Worm (Caenorhabditis elegans): ENCODE measurements around the gene ZC317.7.

Gene ZC317.7

DNA sequence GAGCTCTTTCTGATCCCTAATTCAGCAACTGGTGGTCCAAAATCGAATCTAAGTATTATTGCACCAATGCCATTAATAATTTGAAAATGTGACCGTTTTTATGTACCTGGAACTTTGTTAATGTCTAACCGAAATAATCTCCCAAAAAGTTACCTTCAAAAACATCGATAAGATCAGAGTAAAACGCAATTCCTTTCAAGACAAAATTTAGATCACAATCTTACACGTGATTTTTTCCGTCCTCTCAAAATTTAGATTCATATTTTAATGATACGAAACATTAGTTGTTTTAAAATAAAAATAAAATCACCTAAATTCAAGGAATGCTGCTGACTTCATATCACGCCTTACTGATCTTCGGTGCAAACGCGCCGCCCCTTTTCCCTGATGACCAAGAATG, 44.5 kb downstream of the ZC317.7 start:
- no peak for TF ChIP-seq nhr-237 (tag; optimal IDR thresholded peaks at IDR 0.05)
- no peak for TF ChIP-seq mab-5 (tag; optimal IDR thresholded peaks at IDR 0.05)
- no peak for TF ChIP-seq pha-4 (tag; optimal IDR thresholded peaks at IDR 0.05)
- TF ChIP-seq nhr-28 (tag; optimal IDR thresholded peaks at IDR 0.05) = no peak
- no peak for TF ChIP-seq mep-1 (tag; optimal IDR thresholded peaks at IDR 0.05)
- TF ChIP-seq ztf-11 (tag; optimal IDR thresholded peaks at IDR 0.05) = no peak
- TF ChIP-seq cnd-1 (tag; optimal IDR thresholded peaks at IDR 0.05) = no peak
- TF ChIP-seq elt-1 (tag; optimal IDR thresholded peaks at IDR 0.05; ENCODE audit: borderline replicate concordance, insufficient read depth) = no peak
- TF ChIP-seq nhr-76 (tag; optimal IDR thresholded peaks at IDR 0.05) = no peak
- no peak for TF ChIP-seq snpc-4 (tag; optimal IDR thresholded peaks at IDR 0.05)
- no peak for TF ChIP-seq hlh-1 (tag; optimal IDR thresholded peaks at IDR 0.05)
- TF ChIP-seq tbx-8 (GFP tag; optimal IDR thresholded peaks at IDR 0.05) = no peak
- no peak for TF ChIP-seq lin-13 (tag; optimal IDR thresholded peaks at IDR 0.05)
- no peak for TF ChIP-seq nhr-2 (tag; optimal IDR thresholded peaks at IDR 0.05)
- TF ChIP-seq sptf-1 (tag; optimal IDR thresholded peaks at IDR 0.05) = no peak
- no peak for TF ChIP-seq ceh-83 (GFP tag; optimal IDR thresholded peaks at IDR 0.05)
- no peak for TF ChIP-seq flh-1 (GFP tag; optimal IDR thresholded peaks at IDR 0.05)
- no peak for TF ChIP-seq ham-2 (GFP tag; optimal IDR thresholded peaks at IDR 0.05)
- TF ChIP-seq ceh-43 (GFP tag; optimal IDR thresholded peaks at IDR 0.05) = no peak

DNA sequence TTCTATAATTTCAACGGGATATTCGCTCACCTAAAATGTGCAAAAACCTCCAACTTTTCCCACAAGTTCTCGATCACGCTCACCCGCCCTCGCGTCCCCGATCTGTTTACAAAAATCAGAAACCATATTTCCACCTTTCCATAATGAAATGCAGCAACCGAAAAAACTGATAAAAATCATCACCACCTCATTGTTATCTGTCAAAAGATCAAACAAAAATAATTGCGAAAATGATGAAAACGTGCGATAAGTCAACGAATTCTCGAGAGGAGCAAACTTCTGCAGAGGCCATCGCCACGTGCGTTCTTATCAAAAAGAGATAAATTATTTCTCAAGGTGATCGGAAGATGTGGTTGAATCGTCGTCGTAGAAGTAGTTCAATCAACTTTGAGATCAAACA, 45.8 kb downstream of the ZC317.7 start:
- TF ChIP-seq elt-1 (tag; optimal IDR thresholded peaks at IDR 0.05; ENCODE audit: borderline replicate concordance, insufficient read depth) (peak; percentile 81), hlh-1 (tag; optimal IDR thresholded peaks at IDR 0.05) (no peak), ham-2 (GFP tag; optimal IDR thresholded peaks at IDR 0.05) (no peak), blmp-1 (tag; optimal IDR thresholded peaks at IDR 0.05) (no peak)

DNA sequence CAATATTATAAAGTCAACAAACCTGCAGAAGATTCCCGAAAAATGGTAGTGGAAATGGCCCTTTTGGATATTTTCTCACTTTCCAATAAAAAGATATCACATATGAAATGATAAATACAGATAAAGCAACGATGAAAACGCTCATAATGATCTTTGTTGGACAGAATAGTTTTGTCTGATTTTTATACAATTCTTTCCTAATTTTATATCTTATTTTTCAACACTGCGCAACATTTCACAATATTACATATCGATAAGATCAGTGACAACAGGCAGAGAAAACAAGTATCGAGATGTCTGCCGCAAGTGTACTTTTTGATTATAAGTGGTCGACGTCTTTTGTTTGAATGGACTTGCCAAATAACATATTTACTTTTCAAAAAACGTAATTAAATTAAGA, 47.7 kb downstream of the ZC317.7 start, which contains the start of gene cyp-14A5:
Gene cyp-14A5 (minus strand): TSS at position 163 of the 400 bp plus-strand sequence.
- TF ChIP-seq mab-5 (tag; optimal IDR thresholded peaks at IDR 0.05) (no peak), tbx-8 (GFP tag; optimal IDR thresholded peaks at IDR 0.05) (no peak), elt-1 (tag; optimal IDR thresholded peaks at IDR 0.05; ENCODE audit: borderline replicate concordance, insufficient read depth) (peak; percentile 2)

DNA sequence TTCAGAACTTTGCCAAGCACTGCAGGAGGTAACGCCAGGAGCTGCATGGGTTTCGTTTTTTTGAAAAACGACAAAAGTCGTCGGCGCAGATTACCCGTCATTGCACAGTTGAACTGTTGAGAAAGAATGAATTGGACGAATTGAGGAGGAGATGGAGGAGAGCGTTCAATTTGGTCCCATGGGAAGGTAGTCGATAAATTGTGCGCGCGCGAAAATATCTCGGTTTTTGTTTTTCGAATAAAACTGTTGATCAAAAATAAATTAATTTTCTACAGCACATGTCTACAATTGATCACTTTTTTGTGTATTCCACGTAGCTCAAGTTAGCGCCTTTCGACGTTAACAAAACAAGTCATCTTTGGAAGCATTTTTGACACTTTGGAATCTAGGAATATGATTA, 50.9 kb downstream of the ZC317.7 start, which contains the start of gene F08F3.6:
Gene F08F3.6 (minus strand): TSS at position 153 of the 400 bp plus-strand sequence.
- TF ChIP-seq mls-2 (tag; optimal IDR thresholded peaks at IDR 0.05) (no peak), nhr-28 (tag; optimal IDR thresholded peaks at IDR 0.05) (no peak), sem-2 (GFP tag; optimal IDR thresholded peaks at IDR 0.05) (no peak), ceh-43 (GFP tag; optimal IDR thresholded peaks at IDR 0.05) (no peak), unc-120 (tag; optimal IDR thresholded peaks at IDR 0.05; ENCODE audit: poor library complexity, severe bottlenecking) (no peak), lsy-2 (tag; optimal IDR thresholded peaks at IDR 0.05) (no peak), unc-39 (tag; optimal IDR thresholded peaks at IDR 0.05) (no peak), nhr-2 (tag; optimal IDR thresholded peaks at IDR 0.05) (no peak), elt-3 (tag; optimal IDR thresholded peaks at IDR 0.05) (no peak), zip-8 (tag; optimal IDR thresholded peaks at IDR 0.05) (no peak), nhr-237 (tag; optimal IDR thresholded peaks at IDR 0.05) (no peak), M03D4.4 (tag; optimal IDR thresholded peaks at IDR 0.05) (no peak), tbx-8 (GFP tag; optimal IDR thresholded peaks at IDR 0.05) (no peak), mep-1 (tag; optimal IDR thresholded peaks at IDR 0.05) (no peak), hlh-1 (tag; optimal IDR thresholded peaks at IDR 0.05) (no peak)

All from whole organism, mixed stage, embryonic.